Worm (Caenorhabditis elegans) whole organism, young adult: ENCODE data around the gene txt-2.
A peak's percentile ranks its signal among the peaks of the same experiment; 100 is the strongest.

Experiments used
- B0336.3 ChIP-seq: fragments of 200-800 bp; sonication (Bioruptor generic); IDR thresholded peaks from 2 replicates; pipeline ENCODE4 v1.3.6; 2022; ENCODE audit warnings: missing genetic modification characterization, missing compliant biosample characterization
- C06A6.2 ChIP-seq: fragments of 200-800 bp; sonication (Bioruptor generic); conservative IDR thresholded peaks from 2 replicates; pipeline ENCODE4 v1.3.6; 2022; ENCODE audit warnings: missing genetic modification characterization, missing compliant biosample characterization
- C17E4.6 ChIP-seq: fragments of 200-800 bp; sonication (Bioruptor generic); IDR thresholded peaks from 2 replicates; pipeline ENCODE4 v1.3.6; 2022; ENCODE audit warnings: missing genetic modification reagents, missing genetic modification characterization, missing compliant biosample characterization
- D2030.7 ChIP-seq: fragments of 200-800 bp; sonication (Bioruptor generic); IDR thresholded peaks from 2 replicates; pipeline ENCODE4 v1.3.6; 2022; ENCODE audit warnings: missing genetic modification reagents, missing genetic modification characterization, missing compliant biosample characterization
- F23B12.7 ChIP-seq: sonication (generic microtip); optimal IDR thresholded peaks from 2 replicates; lab custom pipeline; 2017; ENCODE audit warnings: missing genetic modification characterization, mild to moderate bottlenecking, missing compliant biosample characterization, antibody characterized with exemption, moderate library complexity; ENCODE audit not compliant: insufficient read depth
- F37B4.10 ChIP-seq: fragments of 200-800 bp; sonication (Bioruptor generic); IDR thresholded peaks from 2 replicates; pipeline ENCODE4 v1.3.6; 2022; ENCODE audit warnings: missing genetic modification characterization, missing compliant biosample characterization
- T07F8.4 ChIP-seq: sonication (generic microtip); optimal IDR thresholded peaks from 2 replicates; lab custom pipeline; 2016; ENCODE audit warnings: mild to moderate bottlenecking, missing genetic modification characterization, moderate library complexity, missing compliant biosample characterization
- Y53G8AR.9 ChIP-seq: fragments of 200-800 bp; sonication (Bioruptor generic); conservative IDR thresholded peaks from 2 replicates; pipeline ENCODE4 v1.3.6; 2022; ENCODE audit warnings: missing genetic modification reagents, missing genetic modification characterization, missing compliant biosample characterization
- aptf-3 ChIP-seq: fragments of 200-800 bp; sonication (Bioruptor generic); IDR thresholded peaks from 2 replicates; pipeline ENCODE4 v1.3.6; 2022; ENCODE audit warnings: missing genetic modification characterization, missing compliant biosample characterization
- atf-7 ChIP-seq: sonication (generic microtip); optimal IDR thresholded peaks from 2 replicates; lab custom pipeline; 2017; ENCODE audit warnings: mild to moderate bottlenecking, missing genetic modification characterization, missing compliant biosample characterization
- athp-1 ChIP-seq: sonication (generic microtip); optimal IDR thresholded peaks from 2 replicates; lab custom pipeline; 2017; ENCODE audit warnings: mild to moderate bottlenecking, missing genetic modification characterization, missing compliant biosample characterization
- attf-3 ChIP-seq: fragments of 200-800 bp; sonication (Bioruptor generic); conservative IDR thresholded peaks from 2 replicates; pipeline ENCODE4 v1.3.6; 2022; ENCODE audit warnings: missing genetic modification reagents, missing genetic modification characterization, missing compliant biosample characterization
- cebp-2 ChIP-seq: fragments of 200-800 bp; sonication (Bioruptor generic); IDR thresholded peaks from 2 replicates; pipeline ENCODE4 v1.3.6; 2022; ENCODE audit warnings: missing genetic modification characterization, missing compliant biosample characterization
- ceh-100 ChIP-seq: fragments of 200-800 bp; sonication (Bioruptor generic); IDR thresholded peaks from 2 replicates; pipeline ENCODE4 v1.3.6; 2022; ENCODE audit warnings: missing genetic modification reagents, missing genetic modification characterization, missing compliant biosample characterization
- ceh-79 ChIP-seq: sonication (generic microtip); optimal IDR thresholded peaks from 2 replicates; lab custom pipeline; 2017; ENCODE audit warnings: mild to moderate bottlenecking, missing genetic modification characterization, missing compliant biosample characterization
- die-1 ChIP-seq: sonication (generic microtip); optimal IDR thresholded peaks from 2 replicates; lab custom pipeline; 2016; ENCODE audit warnings: missing genotype, mild to moderate bottlenecking, missing genetic modification characterization, missing compliant biosample characterization
- dox-1 ChIP-seq: fragments of 200-800 bp; sonication (Bioruptor generic); IDR thresholded peaks from 2 replicates; pipeline ENCODE4 v1.3.6; 2022; ENCODE audit warnings: missing genetic modification reagents, missing genetic modification characterization, missing compliant biosample characterization
- ets-4 ChIP-seq: fragments of 200-800 bp; sonication (Bioruptor generic); optimal IDR thresholded peaks from 2 replicates; lab custom pipeline; 2018; ENCODE audit warnings: mild to moderate bottlenecking, missing genetic modification characterization, missing compliant biosample characterization
- hlh-12 ChIP-seq: sonication (generic microtip); optimal IDR thresholded peaks from 2 replicates; lab custom pipeline; 2016; ENCODE audit warnings: missing genetic modification characterization, missing compliant biosample characterization
- hmg-1.2 ChIP-seq: fragments of 200-800 bp; sonication (Bioruptor generic); IDR thresholded peaks from 2 replicates; pipeline ENCODE4 v1.3.6; 2022; ENCODE audit warnings: missing genetic modification reagents, missing genetic modification characterization, missing compliant biosample characterization
- lag-1 ChIP-seq: fragments of 200-800 bp; sonication (Bioruptor generic); IDR thresholded peaks from 2 replicates; pipeline ENCODE4 v1.3.6; 2022; ENCODE audit warnings: missing genetic modification reagents, missing genetic modification characterization, missing compliant biosample characterization
- lin-26 ChIP-seq: fragments of 200-800 bp; sonication (Bioruptor generic); IDR thresholded peaks from 2 replicates; pipeline ENCODE4 v1.3.6; 2022; ENCODE audit warnings: missing genetic modification reagents, missing genetic modification characterization, missing compliant biosample characterization
- lin-35 ChIP-seq, 3 experiments: fragments of 150-350 bp in 2 of 3; sonication (generic microtip) in 1 of 3; optimal IDR thresholded peaks; 2 replicates each; lab custom pipeline; 2014 to 2018; ENCODE audit warnings: missing biosample characterization in 3 of 3, missing genetic modification characterization in 3 of 3, missing genetic modification reagents in 3 of 3
- lir-1 ChIP-seq: fragments of 200-800 bp; sonication (Bioruptor generic); conservative IDR thresholded peaks from 2 replicates; pipeline ENCODE4 v1.3.6; 2022; ENCODE audit warnings: missing genetic modification reagents, missing genetic modification characterization, missing compliant biosample characterization
- lsl-1 ChIP-seq: fragments of 200-800 bp; sonication (Bioruptor generic); optimal IDR thresholded peaks from 2 replicates; lab custom pipeline; 2018; ENCODE audit warnings: mild to moderate bottlenecking, missing genetic modification characterization, moderate library complexity, missing compliant biosample characterization
- lsy-27 ChIP-seq: sonication (generic microtip); optimal IDR thresholded peaks from 2 replicates; lab custom pipeline; 2017; ENCODE audit warnings: missing genetic modification characterization, mild to moderate bottlenecking, missing compliant biosample characterization, antibody characterized with exemption, missing genotype, borderline replicate concordance; ENCODE audit not compliant: insufficient read depth
- madf-10 ChIP-seq: sonication (generic microtip); optimal IDR thresholded peaks from 2 replicates; lab custom pipeline; 2016; ENCODE audit warnings: mild to moderate bottlenecking, missing genetic modification characterization, missing compliant biosample characterization
- mel-28 ChIP-seq: sonication (generic microtip); optimal IDR thresholded peaks from 2 replicates; lab custom pipeline; 2016; ENCODE audit warnings: borderline replicate concordance, mild to moderate bottlenecking, missing genetic modification characterization, missing compliant biosample characterization
- mxl-1 ChIP-seq: sonication (generic microtip); optimal IDR thresholded peaks from 2 replicates; lab custom pipeline; 2016; ENCODE audit warnings: missing genetic modification characterization, missing compliant biosample characterization
- nfya-2 ChIP-seq: fragments of 200-800 bp; sonication (Bioruptor generic); IDR thresholded peaks from 2 replicates; pipeline ENCODE4 v1.3.6; 2022; ENCODE audit warnings: missing genetic modification reagents, missing genetic modification characterization, missing compliant biosample characterization
- rec-8 ChIP-seq, 2 experiments: sonication (generic microtip); optimal IDR thresholded peaks; 2 replicates each; lab custom pipeline; 2016; ENCODE audit warnings: mild to moderate bottlenecking in 2 of 2, missing genetic modification characterization in 2 of 2, missing genetic modification reagents in 2 of 2, missing genotype in 2 of 2, missing biosample characterization in 1 of 2, missing compliant biosample characterization in 1 of 2, moderate library complexity in 1 of 2
- xnd-1 ChIP-seq: sonication (generic microtip); optimal IDR thresholded peaks from 2 replicates; lab custom pipeline; 2016; ENCODE audit warnings: missing genotype, missing genetic modification reagents, missing genetic modification characterization, missing compliant biosample characterization
- ztf-6 ChIP-seq: fragments of 200-800 bp; sonication (Bioruptor generic); IDR thresholded peaks from 2 replicates; pipeline ENCODE4 v1.3.6; 2022; ENCODE audit warnings: missing genetic modification reagents, missing genetic modification characterization, missing compliant biosample characterization

The txt-2 gene

ce11 chrV:281111-281510 lies 40.8 kb upstream of the txt-2 start:
- TF ChIP-seq cebp-2 (GFP tag; lab: Robert Waterston, UW) (no peak), C06A6.2 (GFP tag; lab: Robert Waterston, UW) (no peak), lsy-27 (tag; lab: Kevin White, UChicago) (no peak), hmg-1.2 (GFP tag; lab: Robert Waterston, UW) (no peak)

ce11 chrV:272837-273236 lies 32.5 kb upstream of the txt-2 start, which contains the start of gene nlp-70:
Gene nlp-70 (minus strand): TSS chrV:272937.
- no peak for TF ChIP-seq attf-3 (GFP tag; lab: Robert Waterston, UW)
- TF ChIP-seq Y53G8AR.9, result no peak
- TF ChIP-seq lin-26, result no peak
- TF ChIP-seq D2030.7 (GFP tag; lab: Robert Waterston, UW), result no peak
- no peak for TF ChIP-seq hlh-12 (tag; lab: Kevin White, UChicago)
- TF ChIP-seq die-1 (tag; lab: Kevin White, UChicago), result no peak
- no peak for TF ChIP-seq dox-1 (GFP tag; lab: Robert Waterston, UW)
- TF ChIP-seq F37B4.10 (GFP tag; lab: Robert Waterston, UW), result no peak
- TF ChIP-seq nfya-2 (GFP tag; lab: Robert Waterston, UW), result no peak
- TF ChIP-seq lsl-1 (GFP tag; lab: Kevin White, UChicago), result no peak
- no peak for TF ChIP-seq lir-1 (GFP tag; lab: Robert Waterston, UW)
- no peak for TF ChIP-seq atf-7 (tag; lab: Kevin White, UChicago)
- TF ChIP-seq, all 124 proteins: peak for 0

DNA sequence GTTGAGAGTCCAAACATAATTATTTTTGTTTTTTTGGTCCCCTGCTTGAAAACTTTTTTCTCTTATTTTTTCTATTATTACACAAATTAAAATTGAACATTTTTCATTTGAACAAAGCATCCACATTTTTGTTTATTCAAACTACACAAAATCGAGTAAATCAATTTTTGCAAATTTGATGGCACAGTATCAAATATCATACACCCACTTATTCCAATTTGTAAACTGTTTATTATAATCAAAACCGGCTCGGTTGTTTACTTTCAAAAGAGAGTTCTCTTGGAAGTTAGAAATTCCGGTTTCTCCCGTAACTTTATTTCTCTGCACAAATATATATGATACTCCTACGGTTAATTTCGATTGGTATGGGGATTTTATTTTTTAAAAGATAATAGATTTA lies 27.7 kb upstream of the txt-2 start, which contains the start of gene lgc-26:
Gene lgc-26, plus strand, starts transcription at position 301 of the 400 bp plus-strand sequence.
- no peak for TF ChIP-seq ztf-6 (GFP tag; lab: Robert Waterston, UW)
- no peak for TF ChIP-seq T07F8.4 (tag; lab: Kevin White, UChicago)
- TF ChIP-seq C17E4.6, result no peak
- no peak for TF ChIP-seq ceh-100
- no peak for TF ChIP-seq madf-10 (tag; lab: Kevin White, UChicago)
- no peak for TF ChIP-seq athp-1 (tag; lab: Kevin White, UChicago)
- TF ChIP-seq ceh-79 (tag; lab: Kevin White, UChicago), result no peak
- no peak for TF ChIP-seq dox-1 (GFP tag; lab: Robert Waterston, UW)
- no peak for TF ChIP-seq lag-1

ce11 chrV:265062-265963 lies 25.0 kb upstream of the txt-2 start:
- TF ChIP-seq F23B12.7 (tag; lab: Kevin White, UChicago) (peak; percentile 23), mxl-1 (peak; percentile 77), rec-8 (tag; optimal IDR thresholded peaks at IDR 0.05; lab: Kevin White, UChicago) (peak in 1 of 2 experiments; percentile 74), lin-35 (GFP tag; optimal IDR thresholded peaks at IDR 0.05; lab: Kevin White, UChicago) (peak in 1 of 3 experiments; percentile 4), mel-28 (tag; lab: Kevin White, UChicago) (peak; percentile 31), hlh-12 (tag; lab: Kevin White, UChicago) (peak; percentile 93)

- TF ChIP-seq xnd-1 (tag; lab: Kevin White, UChicago), result no peak
- TF ChIP-seq attf-3 (GFP tag; lab: Robert Waterston, UW), result no peak
- no peak for TF ChIP-seq aptf-3 (GFP tag; lab: Robert Waterston, UW)
- TF ChIP-seq B0336.3 (GFP tag; lab: Robert Waterston, UW), result 0 out of 2 replicates have a peak, but pooled peaks have one; percentile 19
- no peak for TF ChIP-seq ets-4 (GFP tag; lab: Kevin White, UChicago)
- no peak for TF ChIP-seq lir-1 (GFP tag; lab: Robert Waterston, UW)
These were observed 20.0 kb upstream of the txt-2 start for ce11 chrV:260334-260733.
